Fruit fly (Drosophila melanogaster): ENCODE results near the gene IntS2.

DNA sequence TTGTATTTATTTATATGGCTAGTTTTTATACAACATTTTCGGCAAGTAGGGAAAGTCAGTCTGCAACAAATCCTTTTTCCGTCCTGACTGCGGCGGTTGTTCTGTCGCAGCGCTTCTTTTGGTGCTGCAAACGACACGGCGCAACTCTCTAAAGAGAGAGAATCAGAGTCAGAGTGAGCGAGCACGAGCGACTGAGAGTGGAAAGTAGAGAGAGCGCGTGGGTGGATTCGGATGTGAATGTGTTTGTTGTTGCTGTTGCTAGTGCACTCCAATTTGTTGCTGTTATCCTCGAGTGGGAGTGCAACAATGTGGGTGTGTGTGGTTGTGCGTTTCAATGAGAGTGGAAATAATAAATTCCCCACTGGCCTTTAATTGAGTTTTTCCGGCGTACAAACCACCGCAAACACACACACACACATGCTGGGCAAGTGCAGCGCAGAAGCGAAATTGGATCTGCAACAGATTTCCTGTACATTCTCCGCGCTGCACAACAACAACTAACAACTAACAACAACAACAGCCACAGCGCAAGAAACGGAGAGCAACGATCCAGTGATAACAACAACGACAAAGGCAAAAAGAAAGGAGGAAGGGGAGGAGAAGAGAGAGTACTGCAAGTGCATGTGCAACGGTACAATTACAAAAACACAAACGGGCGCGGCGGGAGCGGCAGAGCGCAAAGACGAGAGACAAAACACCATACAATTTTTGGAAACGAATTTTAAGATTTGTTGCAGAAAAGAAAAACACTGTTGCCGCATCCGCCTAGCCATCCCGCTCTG, 5.2 kb downstream of the IntS2 start:
- TF ChIP-seq Sox102F (GFP tag; optimal IDR thresholded peaks at IDR 0.05) (no peak), Hr39 (GFP tag; optimal IDR thresholded peaks at IDR 0.05) (no peak), CG8119 (GFP tag; IDR thresholded peaks at IDR 0.05) (no peak), CG6854 (GFP tag; optimal IDR thresholded peaks at IDR 0.05) (no peak), Hr4 (GFP tag; optimal IDR thresholded peaks at IDR 0.05) (no peak), topi (GFP tag; optimal IDR thresholded peaks at IDR 0.05) (no peak), Eip93F (GFP tag; optimal IDR thresholded peaks at IDR 0.05) (no peak), CG6276 (GFP tag; optimal IDR thresholded peaks at IDR 0.05) (no peak), net (GFP tag; optimal IDR thresholded peaks at IDR 0.05) (no peak), dsx (GFP tag; optimal IDR thresholded peaks at IDR 0.05; ENCODE audit: poor library complexity, severe bottlenecking) (peak; percentile 28), Gug (GFP tag; IDR thresholded peaks at IDR 0.05) (no peak), acj6 (GFP tag; optimal IDR thresholded peaks at IDR 0.05) (no peak)

Measured in whole organism, prepupa.